Fruit fly (Drosophila melanogaster) whole organism, wandering third instar larva: Measurements from ENCODE around the gene Ide.

Experiments used
- Abd-B ChIP-seq: fragments of >200 bp; optimal IDR thresholded peaks from 2 replicates; lab custom pipeline; 2017; ENCODE audit warnings: missing biosample characterization, missing genetic modification characterization
- CG32264 ChIP-seq: fragments of 200-800 bp; sonication (Bioruptor generic); optimal IDR thresholded peaks from 2 replicates; lab custom pipeline; 2016; ENCODE audit warnings: missing biosample characterization, missing genetic modification characterization
- CG9705 ChIP-seq: fragments of 200-800 bp; sonication (Bioruptor generic); optimal IDR thresholded peaks from 2 replicates; lab custom pipeline; 2018; ENCODE audit warnings: missing biosample characterization, mild to moderate bottlenecking, missing genetic modification characterization
- CrebA ChIP-seq: fragments of 200-800 bp; sonication (Bioruptor generic); optimal IDR thresholded peaks from 2 replicates; lab custom pipeline; 2016; ENCODE audit warnings: missing biosample characterization, mild to moderate bottlenecking, missing genetic modification characterization, borderline replicate concordance
- Dfd ChIP-seq: fragments of >200 bp; optimal IDR thresholded peaks from 2 replicates; lab custom pipeline; 2017; ENCODE audit warnings: missing biosample characterization, missing genetic modification characterization
- Dif ChIP-seq: fragments of 200-275, 200-300 bp; sonication (Bioruptor generic); optimal IDR thresholded peaks from 2 replicates; lab custom pipeline; 2018; ENCODE audit warnings: missing biosample characterization, missing genetic modification characterization; ENCODE audit not compliant: partially characterized antibody
- GATAd ChIP-seq: sonication (Bioruptor generic); optimal IDR thresholded peaks from 2 replicates; lab custom pipeline; 2016; ENCODE audit warnings: missing biosample characterization, missing genetic modification characterization
- HLH106 ChIP-seq: fragments of 200-800 bp; optimal IDR thresholded peaks from 3 replicates; lab custom pipeline; 2019; ENCODE audit warnings: missing biosample characterization, mild to moderate bottlenecking, missing genetic modification characterization, moderate library complexity
- Hnf4 ChIP-seq: fragments of 200-800 bp; sonication (Bioruptor generic); optimal IDR thresholded peaks from 2 replicates; lab custom pipeline; 2016; ENCODE audit warnings: missing biosample characterization, mild to moderate bottlenecking, missing genetic modification characterization
- Hr78 ChIP-seq: fragments of >200 bp; optimal IDR thresholded peaks from 2 replicates; lab custom pipeline; 2017; ENCODE audit warnings: missing biosample characterization, missing genetic modification characterization
- Hr83 ChIP-seq: fragments of 200-300 bp; sonication (Bioruptor generic); optimal IDR thresholded peaks from 2 replicates; lab custom pipeline; 2016; ENCODE audit warnings: missing biosample characterization, mild to moderate bottlenecking, missing genetic modification characterization, moderate library complexity; ENCODE audit not compliant: poor library complexity, severe bottlenecking
- Jra ChIP-seq: sonication (Bioruptor generic); optimal IDR thresholded peaks from 2 replicates; lab custom pipeline; 2016; ENCODE audit warnings: missing biosample characterization, missing genetic modification characterization
- Mio ChIP-seq: sonication (Bioruptor generic); optimal IDR thresholded peaks from 2 replicates; lab custom pipeline; 2016; ENCODE audit warnings: missing biosample characterization, missing genetic modification characterization
- Myc ChIP-seq: fragments of >200 bp; optimal IDR thresholded peaks from 2 replicates; lab custom pipeline; 2017
- N ChIP-seq: fragments of >200 bp; optimal IDR thresholded peaks from 2 replicates; lab custom pipeline; 2018; ENCODE audit warnings: missing biosample characterization, missing external identifiers, missing genetic modification characterization
- OdsH ChIP-seq: fragments of 200-800 bp; sonication (Bioruptor generic); optimal IDR thresholded peaks from 2 replicates; lab custom pipeline; 2016; ENCODE audit warnings: missing biosample characterization, mild to moderate bottlenecking, missing genetic modification characterization
- Rel ChIP-seq, 2 experiments: fragments of 200-800 bp; sonication (Bioruptor generic) in 1 of 2; optimal IDR thresholded peaks; 2 replicates in 1 of 2; 3 replicates in 1 of 2; lab custom pipeline; 2016 to 2019; ENCODE audit warnings: mild to moderate bottlenecking in 2 of 2, missing biosample characterization in 2 of 2, missing genetic modification characterization in 2 of 2, moderate library complexity in 1 of 2
- Sp1 ChIP-seq: fragments of 200-800 bp; sonication (Bioruptor generic); optimal IDR thresholded peaks from 3 replicates; lab custom pipeline; 2019; ENCODE audit warnings: missing biosample characterization, mild to moderate bottlenecking, missing genetic modification characterization, moderate library complexity
- Vsx2 ChIP-seq: fragments of 200-300, 225-300 bp; sonication (Bioruptor generic); optimal IDR thresholded peaks from 2 replicates; lab custom pipeline; 2018; ENCODE audit warnings: missing biosample characterization, missing genetic modification characterization; ENCODE audit not compliant: partially characterized antibody
- br ChIP-seq: fragments of 200-800 bp; sonication (Bioruptor generic); optimal IDR thresholded peaks from 2 replicates; lab custom pipeline; 2016; ENCODE audit warnings: missing biosample characterization, missing genetic modification characterization
- brk ChIP-seq: fragments of 200-800 bp; sonication (Bioruptor generic); optimal IDR thresholded peaks from 2 replicates; lab custom pipeline; 2016; ENCODE audit warnings: missing biosample characterization, mild to moderate bottlenecking, missing genetic modification characterization
- dl ChIP-seq, 2 experiments: fragments of 175-275, 200-275 bp in 1 of 2; fragments of 200-275 bp in 1 of 2; sonication (Bioruptor generic); optimal IDR thresholded peaks; lab custom pipeline; 2018; ENCODE audit warnings: mild to moderate bottlenecking in 2 of 2, missing biosample characterization in 2 of 2, missing genetic modification characterization in 2 of 2, moderate library complexity in 2 of 2; ENCODE audit not compliant: partially characterized antibody in 2 of 2, insufficient read depth in 1 of 2
- dmrt93B ChIP-seq: fragments of 200-800 bp; sonication (Bioruptor generic); optimal IDR thresholded peaks from 2 replicates; lab custom pipeline; 2018; ENCODE audit warnings: missing biosample characterization, mild to moderate bottlenecking, missing genetic modification characterization
- dsf ChIP-seq: sonication (Bioruptor generic); optimal IDR thresholded peaks from 2 replicates; lab custom pipeline; 2016; ENCODE audit warnings: missing biosample characterization, missing genetic modification characterization, borderline replicate concordance
- ey ChIP-seq: fragments of 200-800 bp; sonication (Bioruptor generic); optimal IDR thresholded peaks from 2 replicates; lab custom pipeline; 2016; ENCODE audit warnings: missing biosample characterization, missing genetic modification characterization
- foxo ChIP-seq, 2 experiments: fragments of 200-800 bp; sonication (Bioruptor generic); optimal IDR thresholded peaks; 2 replicates in 1 of 2; 3 replicates in 1 of 2; lab custom pipeline; 2016 to 2017; ENCODE audit warnings: missing biosample characterization in 2 of 2, missing genetic modification characterization in 2 of 2
- fru ChIP-seq: fragments of 200-800 bp; sonication (Bioruptor generic); optimal IDR thresholded peaks from 3 replicates; lab custom pipeline; 2016; ENCODE audit warnings: missing biosample characterization, mild to moderate bottlenecking, missing genetic modification characterization
- h ChIP-seq: fragments of 200-800 bp; sonication (Bioruptor generic); optimal IDR thresholded peaks from 3 replicates; lab custom pipeline; 2016; ENCODE audit warnings: missing biosample characterization, mild to moderate bottlenecking, missing genetic modification characterization
- jim ChIP-seq: fragments of 175-275, 200-325 bp; sonication (Bioruptor generic); optimal IDR thresholded peaks from 2 replicates; lab custom pipeline; 2016; ENCODE audit warnings: missing biosample characterization, mild to moderate bottlenecking, missing genetic modification characterization
- lola ChIP-seq: fragments of >200 bp; optimal IDR thresholded peaks from 2 replicates; lab custom pipeline; 2017; ENCODE audit warnings: missing biosample characterization, missing genetic modification characterization
- pan ChIP-seq: fragments of >200 bp; optimal IDR thresholded peaks from 2 replicates; lab custom pipeline; 2017
- psq ChIP-seq: fragments of 200-800 bp; sonication (Bioruptor generic); optimal IDR thresholded peaks from 3 replicates; lab custom pipeline; 2017; ENCODE audit warnings: missing biosample characterization, mild to moderate bottlenecking, missing genetic modification characterization, moderate library complexity
- rgr ChIP-seq: fragments of 200-800 bp; sonication (Bioruptor generic); optimal IDR thresholded peaks from 3 replicates; lab custom pipeline; 2016; ENCODE audit warnings: missing biosample characterization, mild to moderate bottlenecking, missing genetic modification characterization
- sage ChIP-seq: fragments of 200-800 bp; sonication (Bioruptor generic); optimal IDR thresholded peaks from 2 replicates; lab custom pipeline; 2016; ENCODE audit warnings: missing biosample characterization, mild to moderate bottlenecking, missing genetic modification characterization
- sv ChIP-seq: fragments of 200-800 bp; sonication (Bioruptor generic); optimal IDR thresholded peaks from 3 replicates; lab custom pipeline; 2016; ENCODE audit warnings: missing biosample characterization, missing genetic modification characterization
- tai ChIP-seq: sonication (Bioruptor generic); optimal IDR thresholded peaks from 2 replicates; lab custom pipeline; 2016; ENCODE audit warnings: missing biosample characterization, missing genetic modification characterization
- usp ChIP-seq: fragments of >200 bp; optimal IDR thresholded peaks from 2 replicates; lab custom pipeline; 2017; ENCODE audit warnings: missing biosample characterization, missing genetic modification characterization
- woc ChIP-seq: sonication (Bioruptor generic); optimal IDR thresholded peaks from 2 replicates; lab custom pipeline; 2016; ENCODE audit warnings: missing biosample characterization, mild to moderate bottlenecking, missing genetic modification characterization

Ide gene

DNA sequence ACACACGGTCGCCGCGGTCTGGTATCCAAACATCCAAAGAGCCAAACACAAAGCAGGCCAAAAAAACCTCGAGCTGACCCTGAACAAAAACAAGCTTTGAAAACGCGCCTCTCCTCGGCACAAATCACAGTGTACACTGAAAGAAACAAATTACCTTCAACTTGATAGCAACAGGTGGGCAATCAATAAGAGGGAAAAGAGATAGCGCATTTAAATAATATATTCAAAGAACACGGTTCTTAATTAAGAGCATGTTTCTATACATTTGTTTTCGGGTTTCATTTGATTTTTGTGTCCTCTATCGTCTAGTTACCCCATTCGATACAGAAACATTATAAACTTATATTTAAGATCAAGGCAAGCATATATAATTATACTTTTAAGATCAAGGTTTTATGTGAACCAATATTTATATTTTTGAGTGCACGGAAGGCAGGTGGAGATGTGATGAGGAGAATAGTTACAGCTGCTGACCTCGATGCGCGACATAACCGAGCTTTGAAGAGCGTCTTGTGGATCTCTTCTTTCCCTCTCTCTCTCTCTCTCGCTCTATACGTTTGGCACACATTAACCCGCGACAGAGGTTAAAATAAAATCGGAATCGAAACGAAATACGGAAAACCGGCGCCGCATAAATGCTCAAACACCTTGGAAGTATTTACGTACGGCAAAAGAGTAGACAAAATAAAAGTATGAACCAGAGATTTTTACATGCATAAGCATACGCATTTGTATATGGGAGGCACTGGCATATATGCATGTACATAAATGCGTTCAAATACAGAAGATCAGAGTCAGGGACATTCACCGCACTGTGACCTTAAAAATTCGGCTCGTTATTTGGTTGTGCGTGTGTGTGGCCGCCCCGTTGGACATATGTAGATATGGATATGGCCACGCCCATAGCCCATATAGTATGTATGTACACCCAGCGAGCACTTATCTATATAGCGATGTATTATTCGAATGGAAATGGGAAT lies 22.8 kb upstream of the Ide start:
- peak; percentile 14 for TF ChIP-seq Dif (GFP tag; lab: Kevin White, UChicago)
- TF ChIP-seq lola (GFP tag; lab: Kevin White, UChicago) = no peak
- TF ChIP-seq sv = peak; percentile 82
- peak; percentile 59 for TF ChIP-seq psq
- TF ChIP-seq jim = no peak
- TF ChIP-seq Hnf4 (GFP tag; lab: Kevin White, UChicago) = peak; percentile 25
- TF ChIP-seq CG9705 (GFP tag; lab: Kevin White, UChicago) = peak; percentile 6
- TF ChIP-seq dsf (GFP tag; lab: Kevin White, UChicago) = no peak
- TF ChIP-seq pan = no peak
- peak; percentile 21 for TF ChIP-seq dmrt93B (GFP tag; lab: Kevin White, UChicago)
- peak; percentile 76 for TF ChIP-seq h (GFP tag; lab: Kevin White, UChicago)
- TF ChIP-seq br (GFP tag; lab: Kevin White, UChicago) = peak; percentile 69
- peak; percentile 59 for TF ChIP-seq HLH106
- TF ChIP-seq Sp1 (GFP tag; lab: Kevin White, UChicago) = peak; percentile 60
- TF ChIP-seq GATAd (GFP tag; lab: Kevin White, UChicago) = no peak
- TF ChIP-seq Hr83 (GFP tag; lab: Kevin White, UChicago) = no peak
- TF ChIP-seq woc = peak; percentile 55
- TF ChIP-seq Myc (lab: Kevin White, UChicago) = no peak
- peak; percentile 17 for TF ChIP-seq Jra (GFP tag; lab: Kevin White, UChicago)
- no peak for TF ChIP-seq Vsx2 (GFP tag; lab: Kevin White, UChicago)
- no peak for TF ChIP-seq Abd-B (GFP tag; lab: Kevin White, UChicago)
- TF ChIP-seq Dfd (GFP tag; lab: Kevin White, UChicago) = no peak
- TF ChIP-seq fru (GFP tag; lab: Kevin White, UChicago) = peak; percentile 69
- TF ChIP-seq ey (GFP tag; lab: Kevin White, UChicago) = peak; percentile 72
- TF ChIP-seq sage (GFP tag; lab: Kevin White, UChicago) = peak; percentile 19
- TF ChIP-seq CG32264 (GFP tag; lab: Kevin White, UChicago) = no peak
- no peak for TF ChIP-seq Rel (GFP tag; optimal IDR thresholded peaks at IDR 0.05; lab: Kevin White, UChicago)
- no peak for TF ChIP-seq Rel (tag; optimal IDR thresholded peaks at IDR 0.05; lab: Kevin White, UChicago)
- peak in 1 of 2 experiments; percentile 79 for TF ChIP-seq foxo (GFP tag; optimal IDR thresholded peaks at IDR 0.05; lab: Kevin White, UChicago)
- peak; percentile 64 for TF ChIP-seq brk (GFP tag; lab: Kevin White, UChicago)
- no peak for TF ChIP-seq Hr78
- TF ChIP-seq usp = no peak
- peak; percentile 66 for TF ChIP-seq OdsH (GFP tag; lab: Kevin White, UChicago)
- no peak for TF ChIP-seq Mio (GFP tag; lab: Kevin White, UChicago)
- peak; percentile 75 for TF ChIP-seq rgr (GFP tag; lab: Kevin White, UChicago)
- no peak for TF ChIP-seq CrebA (GFP tag; lab: Kevin White, UChicago)
- no peak for TF ChIP-seq tai
- TF ChIP-seq dl (GFP tag; optimal IDR thresholded peaks at IDR 0.05; lab: Kevin White, UChicago; ENCODE audit: insufficient read depth in 1 of 2, partially characterized antibody in 2 of 2) = no peak
- TF ChIP-seq N (GFP tag; lab: Kevin White, UChicago) = no peak

DNA sequence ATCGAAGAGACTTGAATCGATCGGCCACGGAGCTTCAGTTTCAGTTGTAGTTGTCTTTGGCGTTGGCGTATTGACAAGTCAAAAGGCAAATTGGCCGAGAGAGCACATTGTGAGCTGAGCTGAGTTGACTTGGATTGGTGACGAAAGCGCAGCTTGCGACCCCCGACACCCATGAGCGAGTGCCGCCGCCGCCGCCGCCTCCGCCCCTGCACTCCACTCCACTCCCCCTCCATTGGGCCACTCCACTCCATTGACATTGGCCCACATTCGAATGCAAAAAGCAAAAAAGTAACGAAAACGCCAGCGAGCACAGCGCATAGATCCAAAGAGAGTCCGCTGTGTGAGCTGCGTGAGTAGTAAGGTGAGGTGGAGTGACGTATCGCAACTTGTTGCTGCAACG lies 22.1 kb upstream of the Ide start:
- no peak for TF ChIP-seq Mio (GFP tag; lab: Kevin White, UChicago)
- TF ChIP-seq sage (GFP tag; lab: Kevin White, UChicago) = no peak
- TF ChIP-seq Hr83 (GFP tag; lab: Kevin White, UChicago) = no peak
- TF ChIP-seq HLH106 = no peak
- no peak for TF ChIP-seq dmrt93B (GFP tag; lab: Kevin White, UChicago)
- no peak for TF ChIP-seq fru (GFP tag; lab: Kevin White, UChicago)
- TF ChIP-seq Jra (GFP tag; lab: Kevin White, UChicago) = no peak
- no peak for TF ChIP-seq psq
- no peak for TF ChIP-seq CrebA (GFP tag; lab: Kevin White, UChicago)
- no peak for TF ChIP-seq h (GFP tag; lab: Kevin White, UChicago)
- TF ChIP-seq Sp1 (GFP tag; lab: Kevin White, UChicago) = no peak
- TF ChIP-seq, all 38 proteins: peak for 0
